Worm (Caenorhabditis elegans) whole organism, L3 larva: Measurements from ENCODE around the gene nhr-101.

ENCODE experiments used
- ceh-9 ChIP-seq: sonication (generic microtip); optimal IDR thresholded peaks from 2 replicates; lab custom pipeline; 2018; ENCODE audit warnings: missing biosample characterization, missing genetic modification characterization
- fkh-10 ChIP-seq: sonication (generic microtip); optimal IDR thresholded peaks from 2 replicates; lab custom pipeline; 2017; ENCODE audit warnings: missing biosample characterization, missing genetic modification reagents, missing genetic modification characterization
- nhr-67 ChIP-seq: fragments of 150-350 bp; optimal IDR thresholded peaks from 2 replicates; lab custom pipeline; 2014; ENCODE audit warnings: missing biosample characterization, missing genetic modification characterization
- unc-62 ChIP-seq: fragments of 150-350 bp; sonication (generic microtip); optimal IDR thresholded peaks from 4 replicates; lab custom pipeline; 2014; ENCODE audit warnings: missing biosample characterization, missing genetic modification reagents, missing genetic modification characterization
- ztf-11 ChIP-seq: fragments of 150-350 bp; optimal IDR thresholded peaks from 2 replicates; lab custom pipeline; 2014; ENCODE audit warnings: missing biosample characterization, missing genetic modification characterization

- TF ChIP-seq unc-62 (GFP tag; lab: Kevin White, UChicago) (no peak), ztf-11 (tag; lab: Kevin White, UChicago) (no peak), fkh-10 (no peak), nhr-67 (tag; lab: Kevin White, UChicago) (no peak), ceh-9 (tag; lab: Kevin White, UChicago) (no peak)
Measured at ce11 chrV:11533365-11533949, 36.8 kb upstream of the nhr-101 start.
